Worm (Caenorhabditis elegans) whole organism, L2 larva: ENCODE data around the gene cnnm-2.

Source experiments
- C34F6.9 ChIP-seq: fragments of 150-350 bp; optimal IDR thresholded peaks from 2 replicates; lab custom pipeline; 2014; ENCODE audit warnings: missing biosample characterization, missing genetic modification characterization
- Y55F3AM.14 ChIP-seq: fragments of 200-800 bp; sonication (Bioruptor generic); optimal IDR thresholded peaks from 2 replicates; lab custom pipeline; 2018; ENCODE audit warnings: mild to moderate bottlenecking, missing genetic modification characterization, missing compliant biosample characterization
- blmp-1 ChIP-seq: sonication (generic microtip); optimal IDR thresholded peaks from 2 replicates; lab custom pipeline; 2017; ENCODE audit warnings: missing genetic modification characterization, mild to moderate bottlenecking, missing compliant biosample characterization, antibody characterized with exemption, moderate library complexity; ENCODE audit not compliant: insufficient read depth
- elt-3 ChIP-seq: sonication (generic microtip); optimal IDR thresholded peaks from 2 replicates; lab custom pipeline; 2017; ENCODE audit warnings: missing biosample characterization, missing genetic modification characterization
- nhr-11 ChIP-seq: fragments of 150-350 bp; optimal IDR thresholded peaks from 2 replicates; lab custom pipeline; 2014; ENCODE audit warnings: missing biosample characterization, missing genetic modification characterization
- nhr-12 ChIP-seq: fragments of 150-350 bp; optimal IDR thresholded peaks from 2 replicates; lab custom pipeline; 2014; ENCODE audit warnings: missing biosample characterization, missing genetic modification characterization
- nhr-23 ChIP-seq: fragments of 150-350 bp; optimal IDR thresholded peaks from 2 replicates; lab custom pipeline; 2014; ENCODE audit warnings: missing biosample characterization, missing genetic modification reagents, missing genetic modification characterization
- nhr-237 ChIP-seq: fragments of 150-350 bp; optimal IDR thresholded peaks from 2 replicates; lab custom pipeline; 2014; ENCODE audit warnings: missing biosample characterization, missing genetic modification characterization
- snpc-4 ChIP-seq: fragments of 150-350 bp; optimal IDR thresholded peaks from 2 replicates; lab custom pipeline; 2014; ENCODE audit warnings: missing biosample characterization, missing genetic modification characterization
- unc-39 ChIP-seq: fragments of 150-350 bp; optimal IDR thresholded peaks from 2 replicates; lab custom pipeline; 2014; ENCODE audit warnings: missing biosample characterization, missing genetic modification characterization
- unc-62 ChIP-seq: fragments of 150-350 bp; optimal IDR thresholded peaks from 2 replicates; lab custom pipeline; 2014; ENCODE audit warnings: missing biosample characterization, missing genetic modification reagents, missing genetic modification characterization
- ztf-11 ChIP-seq: sonication (generic microtip); optimal IDR thresholded peaks from 2 replicates; lab custom pipeline; 2017; ENCODE audit warnings: missing biosample characterization, missing genetic modification characterization

DNA sequence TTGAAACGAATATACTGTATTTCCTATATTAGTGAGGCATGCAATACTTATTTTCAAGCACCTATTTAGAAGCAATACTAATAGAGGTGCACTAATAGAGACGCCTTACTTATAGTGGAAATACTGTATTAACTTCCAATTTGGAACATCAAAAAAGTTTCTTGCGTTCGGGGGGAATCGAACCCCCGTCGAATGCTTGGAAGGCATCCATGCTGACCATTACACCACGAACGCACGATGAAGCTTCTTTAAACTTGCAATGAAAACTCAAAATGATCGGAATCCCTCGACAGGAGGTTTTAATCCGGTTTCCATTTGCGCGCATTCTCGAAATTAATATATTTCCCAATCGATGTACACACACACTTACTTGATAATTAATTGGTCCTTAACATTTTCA is 26.3 kb downstream of the cnnm-2 start:
- TF ChIP-seq blmp-1 (tag; lab: Kevin White, UChicago) (no peak), unc-62 (GFP tag; lab: Kevin White, UChicago) (no peak), snpc-4 (no peak), unc-39 (tag; lab: Kevin White, UChicago) (no peak), elt-3 (tag; lab: Kevin White, UChicago) (no peak), nhr-11 (no peak), ztf-11 (no peak), nhr-12 (tag; lab: Kevin White, UChicago) (no peak), Y55F3AM.14 (GFP tag; lab: Kevin White, UChicago) (no peak), nhr-23 (tag; lab: Kevin White, UChicago) (no peak), C34F6.9 (tag; lab: Kevin White, UChicago) (no peak), nhr-237 (tag; lab: Kevin White, UChicago) (no peak)
